Worm (Caenorhabditis elegans) whole organism, late embryonic: Measurements from ENCODE around the gene T05C1.1.

Experiments used
- C08G9.2 ChIP-seq: sonication (generic microtip); optimal IDR thresholded peaks from 2 replicates; lab custom pipeline; 2016; ENCODE audit warnings: mild to moderate bottlenecking, missing genetic modification characterization, moderate library complexity, missing compliant biosample characterization
- F13H6.1 ChIP-seq: sonication (generic microtip); optimal IDR thresholded peaks from 2 replicates; lab custom pipeline; 2016; ENCODE audit warnings: missing genetic modification characterization, missing compliant biosample characterization
- K02D7.2 ChIP-seq: sonication (generic microtip); optimal IDR thresholded peaks from 2 replicates; lab custom pipeline; 2017; ENCODE audit warnings: mild to moderate bottlenecking, missing genetic modification characterization, missing compliant biosample characterization
- K09A11.1 ChIP-seq: sonication (generic microtip); optimal IDR thresholded peaks from 2 replicates; lab custom pipeline; 2017; ENCODE audit warnings: antibody characterized with exemption, mild to moderate bottlenecking, missing genetic modification characterization, missing compliant biosample characterization; ENCODE audit not compliant: insufficient read depth
- T23F11.4 ChIP-seq: fragments of 200-800 bp; sonication (Bioruptor generic); optimal IDR thresholded peaks from 2 replicates; lab custom pipeline; 2018; ENCODE audit warnings: mild to moderate bottlenecking, missing genetic modification characterization, missing compliant biosample characterization
- ama-1 ChIP-seq: fragments of 150-350 bp; optimal IDR thresholded peaks from 2 replicates; lab custom pipeline; 2014
- ceh-14 ChIP-seq: sonication (generic microtip); optimal IDR thresholded peaks from 2 replicates; lab custom pipeline; 2016; ENCODE audit warnings: missing genotype, missing genetic modification characterization, missing compliant biosample characterization
- ceh-18 ChIP-seq: sonication (generic microtip); optimal IDR thresholded peaks from 2 replicates; lab custom pipeline; 2016; ENCODE audit warnings: missing genetic modification characterization, missing compliant biosample characterization
- ceh-19 ChIP-seq: fragments of 200-800 bp; sonication (Bioruptor generic); optimal IDR thresholded peaks from 2 replicates; lab custom pipeline; 2018; ENCODE audit warnings: mild to moderate bottlenecking, missing genetic modification characterization, missing compliant biosample characterization
- ceh-30 ChIP-seq: fragments of 150-350 bp; optimal IDR thresholded peaks from 2 replicates; lab custom pipeline; 2014; ENCODE audit warnings: missing biosample characterization, missing genetic modification characterization
- ceh-34 ChIP-seq: sonication (generic microtip); optimal IDR thresholded peaks from 2 replicates; lab custom pipeline; 2016; ENCODE audit warnings: mild to moderate bottlenecking, missing genetic modification characterization, missing compliant biosample characterization
- ceh-45 ChIP-seq: fragments of 200-800 bp; sonication (Bioruptor generic); IDR thresholded peaks from 2 replicates; pipeline ENCODE4 v1.3.6; 2022; ENCODE audit warnings: missing genetic modification reagents, missing genetic modification characterization, missing compliant biosample characterization
- ceh-6 ChIP-seq: fragments of 200-800 bp; sonication (Bioruptor generic); optimal IDR thresholded peaks from 2 replicates; lab custom pipeline; 2018; ENCODE audit warnings: mild to moderate bottlenecking, missing genetic modification characterization, missing compliant biosample characterization
- ceh-9 ChIP-seq: sonication (generic microtip); optimal IDR thresholded peaks from 2 replicates; lab custom pipeline; 2016; ENCODE audit warnings: mild to moderate bottlenecking, missing genetic modification characterization, inconsistent platforms, missing compliant biosample characterization
- che-1 ChIP-seq: sonication (generic microtip); optimal IDR thresholded peaks from 2 replicates; lab custom pipeline; 2016; ENCODE audit warnings: mild to moderate bottlenecking, missing genetic modification characterization, missing compliant biosample characterization
- dmd-4 ChIP-seq: sonication (generic microtip); optimal IDR thresholded peaks from 2 replicates; lab custom pipeline; 2016; ENCODE audit warnings: borderline replicate concordance, missing genetic modification characterization, missing compliant biosample characterization
- elt-2 ChIP-seq: sonication (generic microtip); optimal IDR thresholded peaks from 2 replicates; lab custom pipeline; 2016; ENCODE audit warnings: missing genetic modification reagents, missing genetic modification characterization, missing compliant biosample characterization
- elt-4 ChIP-seq: sonication (generic microtip); optimal IDR thresholded peaks from 2 replicates; lab custom pipeline; 2016; ENCODE audit warnings: missing genetic modification characterization, missing compliant biosample characterization
- fax-1 ChIP-seq: sonication (generic microtip); optimal IDR thresholded peaks from 2 replicates; lab custom pipeline; 2016; ENCODE audit warnings: missing genotype, missing genetic modification characterization, missing compliant biosample characterization
- fkh-10 ChIP-seq: fragments of 150-350 bp; optimal IDR thresholded peaks from 2 replicates; lab custom pipeline; 2014; ENCODE audit warnings: missing biosample characterization, missing genetic modification reagents, missing genetic modification characterization
- gmeb-2 ChIP-seq: sonication (generic microtip); optimal IDR thresholded peaks from 2 replicates; lab custom pipeline; 2016; ENCODE audit warnings: missing genetic modification characterization, inconsistent platforms, missing compliant biosample characterization
- hlh-13 ChIP-seq: fragments of 200-800 bp; sonication (Bioruptor generic); optimal IDR thresholded peaks from 2 replicates; lab custom pipeline; 2018; ENCODE audit warnings: mild to moderate bottlenecking, missing genetic modification characterization, missing compliant biosample characterization
- hlh-15 ChIP-seq: sonication (generic microtip); optimal IDR thresholded peaks from 2 replicates; lab custom pipeline; 2016; ENCODE audit warnings: missing genetic modification characterization, missing compliant biosample characterization
- hlh-8 ChIP-seq: sonication (generic microtip); optimal IDR thresholded peaks from 2 replicates; lab custom pipeline; 2016; ENCODE audit warnings: missing genotype, missing genetic modification characterization, missing compliant biosample characterization
- lim-6 ChIP-seq: sonication (generic microtip); optimal IDR thresholded peaks from 2 replicates; lab custom pipeline; 2016; ENCODE audit warnings: missing genetic modification characterization, missing compliant biosample characterization
- lin-11 ChIP-seq: fragments of 200-800 bp; sonication (Bioruptor generic); optimal IDR thresholded peaks from 2 replicates; lab custom pipeline; 2018; ENCODE audit warnings: mild to moderate bottlenecking, missing genetic modification characterization, missing compliant biosample characterization
- mec-3 ChIP-seq: sonication (generic microtip); optimal IDR thresholded peaks from 2 replicates; lab custom pipeline; 2016; ENCODE audit warnings: borderline replicate concordance, missing genetic modification characterization, missing compliant biosample characterization
- nfya-1 ChIP-seq: sonication (generic microtip); optimal IDR thresholded peaks from 2 replicates; lab custom pipeline; 2017; ENCODE audit warnings: missing genetic modification characterization, mild to moderate bottlenecking, missing compliant biosample characterization, antibody characterized with exemption, moderate library complexity
- nhr-11 ChIP-seq: fragments of 150-350 bp; optimal IDR thresholded peaks from 2 replicates; lab custom pipeline; 2014; ENCODE audit warnings: missing biosample characterization, missing genetic modification characterization
- nhr-232 ChIP-seq: sonication (generic microtip); optimal IDR thresholded peaks from 2 replicates; lab custom pipeline; 2016; ENCODE audit warnings: missing genetic modification characterization, missing compliant biosample characterization
- npax-4 ChIP-seq: sonication (generic microtip); optimal IDR thresholded peaks from 2 replicates; lab custom pipeline; 2016; ENCODE audit warnings: missing genetic modification characterization, missing compliant biosample characterization
- pag-3 ChIP-seq: sonication (generic microtip); optimal IDR thresholded peaks from 2 replicates; lab custom pipeline; 2016; ENCODE audit warnings: missing compliant biosample characterization, missing genetic modification characterization, borderline replicate concordance
- pat-9 ChIP-seq: fragments of 200-800 bp; sonication (Bioruptor generic); optimal IDR thresholded peaks from 2 replicates; lab custom pipeline; 2018; ENCODE audit warnings: mild to moderate bottlenecking, missing genetic modification characterization, moderate library complexity, missing compliant biosample characterization
- pax-1 ChIP-seq: fragments of 150-350 bp; optimal IDR thresholded peaks from 2 replicates; lab custom pipeline; 2014; ENCODE audit warnings: missing biosample characterization, missing genetic modification characterization
- pros-1 ChIP-seq: fragments of 150-350 bp; optimal IDR thresholded peaks from 2 replicates; lab custom pipeline; 2014; ENCODE audit warnings: missing biosample characterization, missing genetic modification reagents, missing genetic modification characterization
- ref-2 ChIP-seq: sonication (generic microtip); optimal IDR thresholded peaks from 2 replicates; lab custom pipeline; 2016; ENCODE audit warnings: missing genetic modification characterization, missing compliant biosample characterization
- rnt-1 ChIP-seq: sonication (generic microtip); optimal IDR thresholded peaks from 2 replicates; lab custom pipeline; 2016; ENCODE audit warnings: missing genetic modification characterization, missing compliant biosample characterization
- sdc-2 ChIP-seq: sonication (generic microtip); optimal IDR thresholded peaks from 2 replicates; lab custom pipeline; 2016; ENCODE audit warnings: missing genotype, missing genetic modification characterization, missing compliant biosample characterization
- sox-2 ChIP-seq: fragments of 200-800 bp; sonication (Bioruptor generic); IDR thresholded peaks from 2 replicates; pipeline ENCODE4 v1.3.6; 2022; ENCODE audit warnings: missing genetic modification reagents, missing genetic modification characterization, missing compliant biosample characterization
- sox-4 ChIP-seq: sonication (generic microtip); optimal IDR thresholded peaks from 2 replicates; lab custom pipeline; 2017; ENCODE audit warnings: mild to moderate bottlenecking, missing genetic modification characterization, inconsistent platforms, missing compliant biosample characterization
- tbx-2 ChIP-seq: sonication (generic microtip); optimal IDR thresholded peaks from 2 replicates; lab custom pipeline; 2016; ENCODE audit warnings: missing genetic modification characterization, missing compliant biosample characterization
- tbx-7 ChIP-seq: sonication (generic microtip); optimal IDR thresholded peaks from 2 replicates; lab custom pipeline; 2016; ENCODE audit warnings: missing genotype, missing genetic modification characterization, missing compliant biosample characterization
- ttx-3 ChIP-seq: sonication (generic microtip); optimal IDR thresholded peaks from 2 replicates; lab custom pipeline; 2016; ENCODE audit warnings: missing genetic modification reagents, missing genetic modification characterization, missing compliant biosample characterization
- unc-55 ChIP-seq: sonication (generic microtip); optimal IDR thresholded peaks from 2 replicates; lab custom pipeline; 2017; ENCODE audit warnings: missing biosample characterization, missing genetic modification reagents, missing genetic modification characterization
- unc-86 ChIP-seq: sonication (generic microtip); optimal IDR thresholded peaks from 2 replicates; lab custom pipeline; 2016; ENCODE audit warnings: missing genetic modification characterization, missing compliant biosample characterization
- zip-5 ChIP-seq: sonication (generic microtip); optimal IDR thresholded peaks from 2 replicates; lab custom pipeline; 2016; ENCODE audit warnings: missing genetic modification characterization, missing compliant biosample characterization

The T05C1.1 gene

ce11 chrII:4511911-4512310, 33.5 kb downstream of the T05C1.1 start, which contains the start of gene cyp-23A1:
cyp-23A1 (plus strand) TSS chrII:4512211.
- no peak for TF ChIP-seq elt-2
- no peak for TF ChIP-seq sdc-2 (tag; lab: Kevin White, UChicago)
- TF ChIP-seq gmeb-2 = no peak
- TF ChIP-seq pat-9 (tag; lab: Kevin White, UChicago) = no peak
- no peak for TF ChIP-seq sox-2 (GFP tag; lab: Robert Waterston, UW)
- no peak for TF ChIP-seq dmd-4 (tag; lab: Kevin White, UChicago)
- TF ChIP-seq pag-3 (tag; lab: Kevin White, UChicago) = no peak
- TF ChIP-seq che-1 (tag; lab: Kevin White, UChicago) = no peak
- TF ChIP-seq hlh-13 = no peak
- TF ChIP-seq elt-4 (tag; lab: Kevin White, UChicago) = no peak
- TF ChIP-seq rnt-1 (tag; lab: Kevin White, UChicago) = no peak
- no peak for TF ChIP-seq ceh-18 (tag; lab: Kevin White, UChicago)
- no peak for TF ChIP-seq sox-4
- no peak for TF ChIP-seq hlh-15
- no peak for TF ChIP-seq ceh-14 (tag; lab: Kevin White, UChicago)
- TF ChIP-seq nhr-11 (tag; lab: Kevin White, UChicago) = no peak
- no peak for TF ChIP-seq K02D7.2 (tag; lab: Kevin White, UChicago)
- TF ChIP-seq unc-86 (tag; lab: Kevin White, UChicago) = no peak
- no peak for TF ChIP-seq nhr-232 (tag; lab: Kevin White, UChicago)

DNA sequence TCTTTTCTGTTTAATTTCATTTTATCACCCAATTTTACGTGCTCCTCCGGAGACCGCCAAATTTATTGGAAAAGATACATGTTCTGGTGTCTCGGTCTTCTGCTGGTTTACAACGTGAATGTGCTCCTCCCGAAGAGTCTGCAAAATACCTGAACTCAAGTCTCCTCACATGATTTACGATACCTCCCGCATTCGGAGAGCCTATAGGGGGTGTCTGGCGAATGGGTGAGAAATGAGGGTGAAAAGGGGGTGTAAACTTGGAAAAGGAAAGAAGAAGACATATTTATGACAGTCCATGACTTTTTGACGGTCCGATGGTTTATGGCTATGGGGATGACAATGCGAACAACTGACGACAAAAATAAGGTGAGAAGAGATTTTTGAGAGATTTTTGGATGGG, 37.9 kb downstream of the T05C1.1 start:
- no peak for TF ChIP-seq gmeb-2
- TF ChIP-seq ref-2 (tag; lab: Kevin White, UChicago) = no peak
- TF ChIP-seq rnt-1 (tag; lab: Kevin White, UChicago) = peak; percentile 18
- TF ChIP-seq ceh-6 = no peak
- peak; percentile 53 for TF ChIP-seq ama-1
- no peak for TF ChIP-seq ceh-19 (GFP tag; lab: Kevin White, UChicago)
- no peak for TF ChIP-seq hlh-8 (tag; lab: Kevin White, UChicago)
- TF ChIP-seq tbx-7 (tag; lab: Kevin White, UChicago) = no peak
- peak; percentile 40 for TF ChIP-seq ceh-34 (tag; lab: Kevin White, UChicago)
- no peak for TF ChIP-seq fkh-10 (GFP tag; lab: Kevin White, UChicago)
- peak; percentile 36 for TF ChIP-seq unc-55

DNA sequence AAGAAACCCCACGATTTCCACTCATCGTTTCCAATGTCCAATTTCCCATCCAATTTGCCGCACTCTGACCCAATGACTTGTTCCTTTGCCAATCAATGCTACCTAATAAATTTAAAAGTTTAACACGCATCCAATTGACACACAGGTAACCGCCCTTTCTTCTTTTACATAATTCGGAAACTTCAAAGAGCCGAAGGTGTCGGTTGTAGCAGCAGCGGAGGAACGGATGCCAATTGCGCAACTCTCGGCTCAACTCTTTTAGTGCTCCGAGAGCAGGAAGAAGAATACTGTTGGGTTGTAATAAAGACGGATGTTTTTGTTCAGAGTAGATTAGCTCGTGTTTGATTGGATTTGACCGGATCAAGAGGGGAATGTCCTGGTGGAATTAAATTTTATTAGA, 38.9 kb downstream of the T05C1.1 start:
- TF ChIP-seq ama-1 (no peak), npax-4 (tag; lab: Kevin White, UChicago) (no peak), ceh-19 (GFP tag; lab: Kevin White, UChicago) (no peak), sdc-2 (tag; lab: Kevin White, UChicago) (no peak), T23F11.4 (no peak), rnt-1 (tag; lab: Kevin White, UChicago) (no peak), K09A11.1 (no peak), lim-6 (tag; lab: Kevin White, UChicago) (no peak), C08G9.2 (tag; lab: Kevin White, UChicago) (no peak), ceh-9 (no peak)

ce11 chrII:4518300-4518907, 40.0 kb downstream of the T05C1.1 start, which contains the start of gene hlh-1:
hlh-1 (plus strand) TSS chrII:4518574.
- TF ChIP-seq C08G9.2 (tag; lab: Kevin White, UChicago) (no peak), unc-55 (peak; percentile 95), rnt-1 (tag; lab: Kevin White, UChicago) (peak; percentile 60), lin-11 (tag; lab: Kevin White, UChicago) (no peak), ceh-14 (tag; lab: Kevin White, UChicago) (no peak), ceh-18 (tag; lab: Kevin White, UChicago) (peak; percentile 67), ttx-3 (tag; lab: Kevin White, UChicago) (no peak), pros-1 (tag; lab: Kevin White, UChicago) (no peak), tbx-2 (tag; lab: Kevin White, UChicago) (no peak), pag-3 (tag; lab: Kevin White, UChicago) (no peak), ceh-45 (GFP tag; lab: Robert Waterston, UW) (no peak), zip-5 (tag; lab: Kevin White, UChicago) (no peak), mec-3 (tag; lab: Kevin White, UChicago) (no peak), ceh-30 (tag; lab: Kevin White, UChicago) (no peak), elt-4 (tag; lab: Kevin White, UChicago) (no peak), elt-2 (no peak), F13H6.1 (no peak), nfya-1 (tag; lab: Kevin White, UChicago) (peak; percentile 73), dmd-4 (tag; lab: Kevin White, UChicago) (no peak), tbx-7 (tag; lab: Kevin White, UChicago) (no peak), fax-1 (tag; lab: Kevin White, UChicago) (no peak), pax-1 (tag; lab: Kevin White, UChicago) (no peak), sox-2 (GFP tag; lab: Robert Waterston, UW) (no peak)
